Worm (Caenorhabditis elegans): ENCODE measurements around the gene C33A12.4.

The C33A12.4 gene

DNA sequence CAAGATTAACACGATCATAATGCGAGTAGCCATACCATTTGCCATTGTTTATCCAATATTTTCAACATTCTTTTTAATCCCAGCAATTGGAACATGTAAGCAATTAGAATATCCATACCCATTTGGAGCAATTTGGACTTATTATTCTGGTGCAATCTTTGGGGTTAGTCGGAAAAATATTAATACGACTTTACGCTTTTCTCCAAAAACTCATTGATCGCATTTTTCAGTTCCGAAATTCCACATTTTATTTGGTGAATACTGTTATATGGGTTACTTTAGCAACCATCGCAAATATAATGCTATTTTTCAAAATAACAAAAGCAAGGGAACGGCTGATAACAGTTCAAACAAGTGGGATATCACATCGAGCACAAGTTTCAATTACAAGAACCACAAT is 23.6 kb downstream of the C33A12.4 start:
- no peak for TF ChIP-seq unc-98 (GFP tag; IDR thresholded peaks at IDR 0.05)
- TF ChIP-seq ces-1 (GFP tag; optimal IDR thresholded peaks at IDR 0.05): no peak
- no peak for TF ChIP-seq unc-130 (tag; optimal IDR thresholded peaks at IDR 0.05)
- TF ChIP-seq blmp-1 (tag; optimal IDR thresholded peaks at IDR 0.05): no peak
- no peak for TF ChIP-seq lin-39 (tag; optimal IDR thresholded peaks at IDR 0.05)
- TF ChIP-seq xbp-1 (tag; optimal IDR thresholded peaks at IDR 0.05): no peak
- TF ChIP-seq fkh-10 (GFP tag; optimal IDR thresholded peaks at IDR 0.05): no peak
- TF ChIP-seq isw-1 (GFP tag; IDR thresholded peaks at IDR 0.05): no peak
- no peak for TF ChIP-seq jun-1 (tag; optimal IDR thresholded peaks at IDR 0.05)

ce11 chrIV:9485972-9486371 is 24.4 kb downstream of the C33A12.4 start, which contains the start of gene sru-2:
Gene sru-2, plus strand, starts transcription at chrIV:9486272.
- TF ChIP-seq hpl-2 (GFP tag; optimal IDR thresholded peaks at IDR 0.05) (no peak), tbx-2 (tag; optimal IDR thresholded peaks at IDR 0.05) (no peak), skn-1 (tag; optimal IDR thresholded peaks at IDR 0.05) (no peak), aly-2 (tag; optimal IDR thresholded peaks at IDR 0.05) (no peak), fkh-8 (tag; optimal IDR thresholded peaks at IDR 0.05) (peak; percentile 26), irx-1 (tag; optimal IDR thresholded peaks at IDR 0.05) (no peak)

ce11 chrIV:9485040-9485439 is 25.3 kb downstream of the C33A12.4 start, which contains the start of gene gadr-2:
Gene gadr-2, minus strand, starts transcription at chrIV:9485140.
- no peak for TF ChIP-seq nhr-90 (tag; optimal IDR thresholded peaks at IDR 0.05; ENCODE audit: poor library complexity)
- no peak for TF ChIP-seq F16B12.6 (tag; optimal IDR thresholded peaks at IDR 0.05)
- no peak for TF ChIP-seq snpc-4 (tag; optimal IDR thresholded peaks at IDR 0.05)
- TF ChIP-seq lin-39 (tag; optimal IDR thresholded peaks at IDR 0.05): no peak
- TF ChIP-seq unc-62 (GFP tag; optimal IDR thresholded peaks at IDR 0.05): no peak
- TF ChIP-seq nhr-71 (tag; optimal IDR thresholded peaks at IDR 0.05): no peak
- no peak for TF ChIP-seq sox-4 (tag; optimal IDR thresholded peaks at IDR 0.05)
- no peak for TF ChIP-seq efl-1 (optimal IDR thresholded peaks at IDR 0.05)
- no peak for TF ChIP-seq efl-1 (GFP tag; optimal IDR thresholded peaks at IDR 0.05 in 1 of 2)
- TF ChIP-seq xbp-1 (tag; optimal IDR thresholded peaks at IDR 0.05): no peak
- TF ChIP-seq dsc-1 (tag; optimal IDR thresholded peaks at IDR 0.05): no peak
- TF ChIP-seq skn-1 (tag; optimal IDR thresholded peaks at IDR 0.05): no peak
- TF ChIP-seq ceh-82 (tag; optimal IDR thresholded peaks at IDR 0.05): no peak
- no peak for TF ChIP-seq nhr-28 (tag; optimal IDR thresholded peaks at IDR 0.05)
- TF ChIP-seq unc-30 (tag; optimal IDR thresholded peaks at IDR 0.05): no peak
- no peak for TF ChIP-seq unc-130 (tag; optimal IDR thresholded peaks at IDR 0.05)

ce11 chrIV:9480936-9481335 is 29.4 kb downstream of the C33A12.4 start, which contains the start of gene cng-3:
Gene cng-3, minus strand, starts transcription at chrIV:9481037.
- TF ChIP-seq fkh-10 (GFP tag; optimal IDR thresholded peaks at IDR 0.05) (no peak), fkh-8 (tag; optimal IDR thresholded peaks at IDR 0.05) (peak; percentile 15), lir-3 (tag; optimal IDR thresholded peaks at IDR 0.05; ENCODE audit: poor library complexity) (no peak), elt-2 (tag; optimal IDR thresholded peaks at IDR 0.05) (no peak), dsc-1 (tag; optimal IDR thresholded peaks at IDR 0.05) (peak; percentile 93), egl-27 (tag; optimal IDR thresholded peaks at IDR 0.05) (no peak), mef-2 (tag; optimal IDR thresholded peaks at IDR 0.05) (no peak), pax-3 (tag; optimal IDR thresholded peaks at IDR 0.05) (peak; percentile 18), grh-1 (GFP tag; IDR thresholded peaks at IDR 0.05) (no peak), C34B4.2 (tag; optimal IDR thresholded peaks at IDR 0.05) (no peak)

ce11 chrIV:9477135-9477928 is 33.0 kb downstream of the C33A12.4 start, which contains the start of gene wrt-3:
Gene wrt-3, minus strand, starts transcription at chrIV:9477456.
- TF ChIP-seq tlp-1 (tag; optimal IDR thresholded peaks at IDR 0.05) (no peak), snpc-4 (tag; optimal IDR thresholded peaks at IDR 0.05) (peak; percentile 57), C04F5.9 (tag; optimal IDR thresholded peaks at IDR 0.05) (no peak), fkh-4 (tag; optimal IDR thresholded peaks at IDR 0.05; ENCODE audit: borderline replicate concordance) (no peak), nhr-12 (tag; optimal IDR thresholded peaks at IDR 0.05) (no peak), nhr-84 (tag; optimal IDR thresholded peaks at IDR 0.05) (no peak), nhr-237 (tag; optimal IDR thresholded peaks at IDR 0.05) (no peak), fkh-8 (tag; optimal IDR thresholded peaks at IDR 0.05) (peak; percentile 9), F16B12.6 (tag; optimal IDR thresholded peaks at IDR 0.05) (no peak), hlh-17 (GFP tag; optimal IDR thresholded peaks at IDR 0.05; ENCODE audit: borderline replicate concordance) (no peak), nhr-85 (tag) (peak; percentile 89), mdl-1 (tag; optimal IDR thresholded peaks at IDR 0.05) (peak in 1 of 2 experiments; percentile 45), aha-1 (tag; optimal IDR thresholded peaks at IDR 0.05) (no peak), tbx-2 (tag; optimal IDR thresholded peaks at IDR 0.05) (no peak), snu-23 (GFP tag; optimal IDR thresholded peaks at IDR 0.05) (peak; percentile 56), C16A3.4 (tag; optimal IDR thresholded peaks at IDR 0.05) (peak; percentile 49)
